Worm (Caenorhabditis elegans) whole organism, midembryonic: ENCODE results near the gene F53F4.16.

Source experiments
- flt-1 ChIP-seq: fragments of 200-800 bp; sonication (Bioruptor generic); IDR thresholded peaks from 2 replicates; pipeline ENCODE4 v1.3.6; 2022; ENCODE audit warnings: missing genetic modification characterization, missing compliant biosample characterization
- tab-1 ChIP-seq: fragments of 200-800 bp; sonication (Bioruptor generic); IDR thresholded peaks from 2 replicates; pipeline ENCODE4 v1.3.6; 2022; ENCODE audit warnings: missing genetic modification characterization, missing compliant biosample characterization
- ztf-23 ChIP-seq: fragments of 200-800 bp; sonication (Bioruptor generic); IDR thresholded peaks from 2 replicates; pipeline ENCODE4 v1.3.6; 2022; ENCODE audit warnings: missing genetic modification reagents, missing genetic modification characterization, missing compliant biosample characterization

DNA sequence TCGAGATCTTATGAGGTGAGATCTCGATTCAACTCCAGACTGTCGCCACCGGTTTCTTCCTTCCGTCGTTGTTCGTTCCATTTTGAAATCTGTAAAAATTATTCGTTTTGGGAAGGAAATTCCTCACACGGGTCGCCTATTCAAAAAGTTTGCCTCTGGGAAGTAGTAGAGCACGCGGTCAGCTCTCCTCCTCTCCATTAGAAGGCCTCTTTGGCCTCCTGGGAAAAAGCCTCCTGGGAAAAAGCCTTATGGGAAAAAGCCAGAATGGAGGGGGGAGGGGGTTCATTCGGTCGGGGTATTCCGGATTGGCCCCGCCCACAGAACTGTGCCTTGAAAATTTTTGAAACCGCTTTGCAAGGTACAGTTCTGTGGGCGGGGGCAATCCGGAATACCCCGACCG is 26.0 kb upstream of the F53F4.16 start:
- no peak for TF ChIP-seq tab-1
- no peak for TF ChIP-seq flt-1
- TF ChIP-seq ztf-23 (GFP tag; lab: Robert Waterston, UW), result no peak
